Worm (Caenorhabditis elegans) whole organism, midembryonic: Measurements from ENCODE around the gene T22B2.5.

Source experiments
- T22C8.4 ChIP-seq: fragments of 200-800 bp; sonication (Bioruptor generic); IDR thresholded peaks from 2 replicates; pipeline ENCODE4 v1.3.6; 2022; ENCODE audit warnings: missing genetic modification characterization, missing compliant biosample characterization
- cog-1 ChIP-seq: sonication (generic microtip); optimal IDR thresholded peaks from 2 replicates; lab custom pipeline; 2016; ENCODE audit warnings: missing genetic modification characterization, missing compliant biosample characterization
- flt-1 ChIP-seq: fragments of 200-800 bp; sonication (Bioruptor generic); IDR thresholded peaks from 2 replicates; pipeline ENCODE4 v1.3.6; 2022; ENCODE audit warnings: missing genetic modification characterization, missing compliant biosample characterization
- klf-2 ChIP-seq: fragments of 200-800 bp; sonication (Bioruptor generic); conservative IDR thresholded peaks from 2 replicates; pipeline ENCODE4 v1.3.6; 2022; ENCODE audit warnings: missing genetic modification reagents, missing genetic modification characterization, missing compliant biosample characterization
- med-1 ChIP-seq: sonication (generic microtip); optimal IDR thresholded peaks from 2 replicates; lab custom pipeline; 2017; ENCODE audit warnings: missing genetic modification characterization, mild to moderate bottlenecking, missing compliant biosample characterization, antibody characterized with exemption, missing genetic modification reagents; ENCODE audit not compliant: insufficient read depth
- ref-1 ChIP-seq: fragments of 200-800 bp; sonication (Bioruptor generic); conservative IDR thresholded peaks from 2 replicates; pipeline ENCODE4 v1.3.6; 2022; ENCODE audit warnings: missing genetic modification reagents, missing genetic modification characterization, missing compliant biosample characterization
- tab-1 ChIP-seq: fragments of 200-800 bp; sonication (Bioruptor generic); IDR thresholded peaks from 2 replicates; pipeline ENCODE4 v1.3.6; 2022; ENCODE audit warnings: missing genetic modification characterization, missing compliant biosample characterization
- ztf-23 ChIP-seq: fragments of 200-800 bp; sonication (Bioruptor generic); IDR thresholded peaks from 2 replicates; pipeline ENCODE4 v1.3.6; 2022; ENCODE audit warnings: missing genetic modification reagents, missing genetic modification characterization, missing compliant biosample characterization
- ztf-29 ChIP-seq: fragments of 200-800 bp; sonication (Bioruptor generic); IDR thresholded peaks from 2 replicates; pipeline ENCODE4 v1.3.6; 2022; ENCODE audit warnings: missing genetic modification reagents, missing genetic modification characterization, missing compliant biosample characterization

Gene T22B2.5

ce11 chrX:3919689-3920088, 8.5 kb upstream of the T22B2.5 start:
- TF ChIP-seq tab-1 (GFP tag; lab: Robert Waterston, UW), result no peak
- no peak for TF ChIP-seq T22C8.4
- TF ChIP-seq cog-1 (tag; lab: Kevin White, UChicago), result no peak
- no peak for TF ChIP-seq med-1 (GFP tag; lab: Kevin White, UChicago)
- TF ChIP-seq ztf-29, result no peak
- no peak for TF ChIP-seq ztf-23 (GFP tag; lab: Robert Waterston, UW)
- TF ChIP-seq flt-1 (GFP tag; lab: Robert Waterston, UW), result no peak
- no peak for TF ChIP-seq klf-2
- no peak for TF ChIP-seq ref-1 (GFP tag; lab: Robert Waterston, UW)

ce11 chrX:3918182-3918581, 7.0 kb upstream of the T22B2.5 start:
- no peak for TF ChIP-seq flt-1 (GFP tag; lab: Robert Waterston, UW)
- no peak for TF ChIP-seq klf-2
- no peak for TF ChIP-seq ztf-23 (GFP tag; lab: Robert Waterston, UW)
- no peak for TF ChIP-seq ref-1 (GFP tag; lab: Robert Waterston, UW)
- TF ChIP-seq med-1 (GFP tag; lab: Kevin White, UChicago), result no peak
- TF ChIP-seq ztf-29, result no peak
- no peak for TF ChIP-seq T22C8.4
- TF ChIP-seq cog-1 (tag; lab: Kevin White, UChicago), result no peak
- no peak for TF ChIP-seq tab-1 (GFP tag; lab: Robert Waterston, UW)

- no peak for TF ChIP-seq tab-1 (GFP tag; lab: Robert Waterston, UW)
- TF ChIP-seq klf-2, result no peak
- TF ChIP-seq T22C8.4, result no peak
- no peak for TF ChIP-seq med-1 (GFP tag; lab: Kevin White, UChicago)
- TF ChIP-seq ztf-29, result no peak
- no peak for TF ChIP-seq ref-1 (GFP tag; lab: Robert Waterston, UW)
- no peak for TF ChIP-seq flt-1 (GFP tag; lab: Robert Waterston, UW)
- TF ChIP-seq ztf-23 (GFP tag; lab: Robert Waterston, UW), result no peak
- TF ChIP-seq cog-1 (tag; lab: Kevin White, UChicago), result no peak
Observed at ce11 chrX:3917013-3917412, 5.8 kb upstream of the T22B2.5 start, which contains the start of gene T22B2.3. Gene T22B2.3, plus strand, starts transcription at chrX:3917313.

ce11 chrX:3915748-3916147, 4.6 kb upstream of the T22B2.5 start, which contains the start of gene idpp-9:
Gene idpp-9, minus strand, starts transcription at chrX:3915848.
- TF ChIP-seq flt-1 (GFP tag; lab: Robert Waterston, UW) (no peak), klf-2 (no peak), ztf-23 (GFP tag; lab: Robert Waterston, UW) (no peak), med-1 (GFP tag; lab: Kevin White, UChicago) (no peak), ref-1 (GFP tag; lab: Robert Waterston, UW) (no peak), T22C8.4 (no peak), cog-1 (tag; lab: Kevin White, UChicago) (no peak), tab-1 (GFP tag; lab: Robert Waterston, UW) (no peak), ztf-29 (no peak)

ce11 chrX:3914273-3914672, 3.1 kb upstream of the T22B2.5 start:
- TF ChIP-seq T22C8.4 (peak; percentile 49; the same call in 1 of the 2 replicates), cog-1 (tag; lab: Kevin White, UChicago) (no peak), ref-1 (GFP tag; lab: Robert Waterston, UW) (0 out of 2 replicates have a peak, but pooled peaks have one; percentile 43), tab-1 (GFP tag; lab: Robert Waterston, UW) (peak; percentile 74; the same call in 1 of the 2 replicates), ztf-29 (peak; percentile 61), flt-1 (GFP tag; lab: Robert Waterston, UW) (peak; percentile 82), med-1 (GFP tag; lab: Kevin White, UChicago) (peak; percentile 16), klf-2 (peak; percentile 70; the same call in 1 of the 2 replicates), ztf-23 (GFP tag; lab: Robert Waterston, UW) (no peak)

- TF ChIP-seq ztf-23 (GFP tag; lab: Robert Waterston, UW) (no peak), ref-1 (GFP tag; lab: Robert Waterston, UW) (no peak), tab-1 (GFP tag; lab: Robert Waterston, UW) (no peak), klf-2 (no peak), flt-1 (GFP tag; lab: Robert Waterston, UW) (no peak), ztf-29 (no peak), cog-1 (tag; lab: Kevin White, UChicago) (no peak), T22C8.4 (no peak), med-1 (GFP tag; lab: Kevin White, UChicago) (no peak)
Observed at ce11 chrX:3904568-3904967, 6.6 kb downstream of the T22B2.5 start, which contains the start of gene sup-12. Gene sup-12, plus strand, starts transcription at chrX:3904584.

- TF ChIP-seq tab-1 (GFP tag; lab: Robert Waterston, UW), result no peak
- no peak for TF ChIP-seq med-1 (GFP tag; lab: Kevin White, UChicago)
- no peak for TF ChIP-seq ref-1 (GFP tag; lab: Robert Waterston, UW)
- no peak for TF ChIP-seq flt-1 (GFP tag; lab: Robert Waterston, UW)
- TF ChIP-seq cog-1 (tag; lab: Kevin White, UChicago), result no peak
- no peak for TF ChIP-seq T22C8.4
- no peak for TF ChIP-seq ztf-29
- no peak for TF ChIP-seq klf-2
- TF ChIP-seq ztf-23 (GFP tag; lab: Robert Waterston, UW), result no peak
Observed at ce11 chrX:3901389-3901788, 9.8 kb downstream of the T22B2.5 start.

ce11 chrX:3900715-3901114, 10.5 kb downstream of the T22B2.5 start:
- TF ChIP-seq ztf-29 (no peak), tab-1 (GFP tag; lab: Robert Waterston, UW) (no peak), flt-1 (GFP tag; lab: Robert Waterston, UW) (no peak), cog-1 (tag; lab: Kevin White, UChicago) (no peak)

- no peak for TF ChIP-seq med-1 (GFP tag; lab: Kevin White, UChicago)
- TF ChIP-seq ztf-29, result no peak
- TF ChIP-seq tab-1 (GFP tag; lab: Robert Waterston, UW), result no peak
- no peak for TF ChIP-seq ref-1 (GFP tag; lab: Robert Waterston, UW)
- no peak for TF ChIP-seq flt-1 (GFP tag; lab: Robert Waterston, UW)
- TF ChIP-seq klf-2, result no peak
- TF ChIP-seq T22C8.4, result no peak
- TF ChIP-seq cog-1 (tag; lab: Kevin White, UChicago), result no peak
- TF ChIP-seq ztf-23 (GFP tag; lab: Robert Waterston, UW), result no peak
Observed at ce11 chrX:3898255-3899177, 12.7 kb downstream of the T22B2.5 start.
